Fruit fly (Drosophila melanogaster) whole organism, embryonic: ENCODE data around the gene Vti1b.

Source experiments
- Ada2b ChIP-seq: fragments of 200-800 bp; sonication (Bioruptor generic); IDR thresholded peaks from 2 replicates; pipeline ENCODE4 v1.3.6; 2022; ENCODE audit warnings: missing biosample characterization, missing genetic modification characterization
- CG11456 ChIP-seq: fragments of 200-800 bp; sonication (Bioruptor generic); IDR thresholded peaks from 3 replicates; pipeline ENCODE4 v1.3.6; 2022; ENCODE audit warnings: missing biosample characterization, missing genetic modification characterization
- CG11696 ChIP-seq: fragments of 200-800 bp; sonication (Bioruptor generic); IDR thresholded peaks from 2 replicates; pipeline ENCODE4 v1.3.6; 2022; ENCODE audit warnings: missing biosample characterization, missing genetic modification characterization
- CG12769 ChIP-seq: fragments of 200-800 bp; sonication (Bioruptor generic); optimal IDR thresholded peaks from 2 replicates; lab custom pipeline; 2019; ENCODE audit warnings: missing biosample characterization, mild to moderate bottlenecking, missing genetic modification characterization, moderate library complexity
- CG15011 ChIP-seq: fragments of 200-800 bp; sonication (Bioruptor generic); optimal IDR thresholded peaks from 3 replicates; lab custom pipeline; 2018; ENCODE audit warnings: missing biosample characterization, mild to moderate bottlenecking, missing genetic modification characterization
- CG15073 ChIP-seq: fragments of 200-800 bp; sonication (Bioruptor generic); optimal IDR thresholded peaks from 2 replicates; lab custom pipeline; 2016; ENCODE audit warnings: missing biosample characterization, missing genetic modification characterization
- CG1529 ChIP-seq: fragments of 200-800 bp; sonication (Bioruptor generic); optimal IDR thresholded peaks from 3 replicates; lab custom pipeline; 2018; ENCODE audit warnings: missing biosample characterization, missing genetic modification characterization
- CG16813 ChIP-seq: fragments of 200-800 bp; sonication (Bioruptor generic); IDR thresholded peaks from 3 replicates; pipeline ENCODE4 v1.3.6; 2022; ENCODE audit warnings: missing biosample characterization, missing genetic modification characterization; ENCODE audit not compliant: partially characterized antibody
- CG3407 ChIP-seq: fragments of 200-800 bp; sonication (Bioruptor generic); optimal IDR thresholded peaks from 2 replicates; lab custom pipeline; 2018; ENCODE audit warnings: missing biosample characterization, mild to moderate bottlenecking, missing genetic modification characterization
- CG43689 ChIP-seq: fragments of 200-800 bp; sonication (Bioruptor generic); IDR thresholded peaks from 2 replicates; pipeline ENCODE4 v1.3.6; 2022; ENCODE audit warnings: missing biosample characterization, missing genetic modification characterization
- CG4404 ChIP-seq: fragments of 200-800 bp; sonication (Bioruptor generic); IDR thresholded peaks from 2 replicates; pipeline ENCODE4 v1.3.6; 2022; ENCODE audit warnings: missing biosample characterization, missing genetic modification characterization
- CG6791 ChIP-seq: fragments of 200-800 bp; sonication (Bioruptor generic); IDR thresholded peaks from 3 replicates; pipeline ENCODE4 v1.3.6; 2022; ENCODE audit warnings: missing biosample characterization, missing genetic modification characterization; ENCODE audit not compliant: partially characterized antibody
- CG7372 ChIP-seq: fragments of 200-800 bp; sonication (Bioruptor generic); IDR thresholded peaks from 2 replicates; pipeline ENCODE4 v1.3.6; 2022; ENCODE audit warnings: missing biosample characterization, missing genetic modification characterization
- CG7839 ChIP-seq: fragments of 200-800 bp; sonication (Bioruptor generic); optimal IDR thresholded peaks from 3 replicates; lab custom pipeline; 2018; ENCODE audit warnings: missing biosample characterization, mild to moderate bottlenecking, missing genetic modification characterization, moderate library complexity
- CG8290 ChIP-seq, 3 experiments: fragments of 200-800 bp; sonication (Bioruptor generic); optimal IDR thresholded peaks; 2 replicates each; lab custom pipeline; 2016 to 2019; ENCODE audit warnings: missing biosample characterization in 3 of 3, missing genetic modification characterization in 3 of 3, mild to moderate bottlenecking in 2 of 3, moderate library complexity in 1 of 3
- Chrac-16 ChIP-seq: fragments of 200-800 bp; sonication (Bioruptor generic); optimal IDR thresholded peaks from 3 replicates; lab custom pipeline; 2016; ENCODE audit warnings: missing biosample characterization, missing genetic modification characterization
- Fer1 ChIP-seq: fragments of 200-800 bp; sonication (Bioruptor generic); optimal IDR thresholded peaks from 2 replicates; lab custom pipeline; 2017; ENCODE audit warnings: missing biosample characterization, mild to moderate bottlenecking, missing genetic modification characterization
- Gsc ChIP-seq: fragments of 200-800 bp; sonication (Bioruptor generic); IDR thresholded peaks from 2 replicates; pipeline ENCODE4 v1.3.6; 2022; ENCODE audit warnings: missing biosample characterization, missing genetic modification characterization
- Hand ChIP-seq: fragments of 200-800 bp; sonication (Bioruptor generic); optimal IDR thresholded peaks from 2 replicates; lab custom pipeline; 2017; ENCODE audit warnings: mild to moderate bottlenecking, missing biosample characterization, missing genetic modification reagents, missing genetic modification characterization
- Hr39 ChIP-seq: fragments of >200 bp; optimal IDR thresholded peaks from 2 replicates; lab custom pipeline; 2017
- NC2α ChIP-seq: fragments of 200-800 bp; sonication (Bioruptor generic); optimal IDR thresholded peaks from 2 replicates; lab custom pipeline; 2016; ENCODE audit warnings: missing biosample characterization, missing genetic modification characterization
- Neu2 ChIP-seq: fragments of 200-800 bp; sonication (Bioruptor generic); optimal IDR thresholded peaks from 3 replicates; lab custom pipeline; 2016; ENCODE audit warnings: missing biosample characterization, missing genetic modification characterization, borderline replicate concordance
- Nf-YC ChIP-seq: fragments of 200-800 bp; optimal IDR thresholded peaks from 3 replicates; lab custom pipeline; 2019; ENCODE audit warnings: missing biosample characterization, mild to moderate bottlenecking, missing genetic modification characterization, moderate library complexity
- Pdp1 ChIP-seq, 2 experiments: fragments of 200-800 bp; sonication (Bioruptor generic); optimal IDR thresholded peaks; 3 replicates each; lab custom pipeline; 2016; ENCODE audit warnings: missing biosample characterization in 2 of 2, missing genetic modification characterization in 2 of 2, mild to moderate bottlenecking in 1 of 2, moderate library complexity in 1 of 2
- Rfx ChIP-seq: fragments of 200-800 bp; sonication (Bioruptor generic); IDR thresholded peaks from 2 replicates; pipeline ENCODE4 v1.3.6; 2022; ENCODE audit warnings: missing biosample characterization, missing genetic modification characterization
- Sox100B ChIP-seq: fragments of 200-800 bp; sonication (Bioruptor generic); optimal IDR thresholded peaks from 3 replicates; lab custom pipeline; 2018; ENCODE audit warnings: missing biosample characterization, mild to moderate bottlenecking, missing genetic modification characterization
- Sry-β ChIP-seq: fragments of 200-800 bp; sonication (Bioruptor generic); optimal IDR thresholded peaks from 2 replicates; lab custom pipeline; 2018; ENCODE audit warnings: missing biosample characterization, mild to moderate bottlenecking, missing genetic modification characterization, moderate library complexity
- Tbp ChIP-seq: fragments of >200 bp; optimal IDR thresholded peaks from 2 replicates; lab custom pipeline; 2018; ENCODE audit warnings: missing biosample characterization, missing genetic modification characterization
- al ChIP-seq: fragments of 200-800 bp; sonication (Bioruptor generic); IDR thresholded peaks from 2 replicates; pipeline ENCODE4 v1.3.6; 2022; ENCODE audit warnings: missing biosample characterization, missing genetic modification characterization
- ap ChIP-seq: fragments of 200-800 bp; sonication (Bioruptor generic); IDR thresholded peaks from 2 replicates; pipeline ENCODE4 v1.3.6; 2022; ENCODE audit warnings: missing biosample characterization, missing genetic modification characterization
- ato ChIP-seq: fragments of 200-800 bp; sonication (Bioruptor generic); IDR thresholded peaks from 2 replicates; pipeline ENCODE4 v1.3.6; 2022; ENCODE audit warnings: missing biosample characterization, missing genetic modification characterization; ENCODE audit not compliant: partially characterized antibody
- chm ChIP-seq: fragments of 200-800 bp; sonication (Bioruptor generic); IDR thresholded peaks from 2 replicates; pipeline ENCODE4 v1.3.6; 2022; ENCODE audit warnings: missing biosample characterization, missing genetic modification characterization
- crol ChIP-seq: fragments of 200-800 bp; sonication (Bioruptor generic); IDR thresholded peaks from 2 replicates; pipeline ENCODE4 v1.3.6; 2022; ENCODE audit warnings: missing biosample characterization, missing genetic modification characterization
- cwo ChIP-seq: fragments of 200-800 bp; sonication (Bioruptor generic); optimal IDR thresholded peaks from 3 replicates; lab custom pipeline; 2017; ENCODE audit warnings: missing biosample characterization, missing genetic modification characterization, mild to moderate bottlenecking, moderate library complexity, missing genetic modification reagents
- da ChIP-seq: fragments of 200-800 bp; sonication (Bioruptor generic); optimal IDR thresholded peaks from 2 replicates; lab custom pipeline; 2016; ENCODE audit warnings: missing biosample characterization, missing genetic modification characterization
- exex ChIP-seq: fragments of 200-800 bp; sonication (Bioruptor generic); optimal IDR thresholded peaks from 4 replicates; lab custom pipeline; 2018; ENCODE audit warnings: missing biosample characterization, mild to moderate bottlenecking, missing genetic modification characterization, moderate library complexity
- grn ChIP-seq: fragments of 200-800 bp; sonication (Bioruptor generic); optimal IDR thresholded peaks from 3 replicates; lab custom pipeline; 2017; ENCODE audit warnings: missing biosample characterization, missing genetic modification characterization
- ind ChIP-seq: fragments of 200-800 bp; sonication (Bioruptor generic); optimal IDR thresholded peaks from 3 replicates; lab custom pipeline; 2016; ENCODE audit warnings: missing biosample characterization, missing genetic modification characterization
- insv ChIP-seq, 2 experiments: fragments of 200-800 bp; sonication (Bioruptor generic); optimal IDR thresholded peaks; 3 replicates each; lab custom pipeline; 2016 to 2018; ENCODE audit warnings: missing biosample characterization in 2 of 2, missing genetic modification characterization in 2 of 2
- klu ChIP-seq: fragments of 200-800 bp; sonication (Bioruptor generic); IDR thresholded peaks from 2 replicates; pipeline ENCODE4 v1.3.6; 2022; ENCODE audit warnings: missing biosample characterization, missing genetic modification characterization
- lilli ChIP-seq: fragments of 200-800 bp; sonication (Bioruptor generic); optimal IDR thresholded peaks from 3 replicates; lab custom pipeline; 2016; ENCODE audit warnings: missing biosample characterization, missing genetic modification characterization
- org-1 ChIP-seq: fragments of 200-800 bp; sonication (Bioruptor generic); optimal IDR thresholded peaks from 2 replicates; lab custom pipeline; 2017; ENCODE audit warnings: missing biosample characterization, missing genetic modification characterization
- sd ChIP-seq: fragments of 200-800 bp; sonication (Bioruptor generic); optimal IDR thresholded peaks from 3 replicates; lab custom pipeline; 2018; ENCODE audit warnings: missing biosample characterization, mild to moderate bottlenecking, missing genetic modification characterization, moderate library complexity
- sr ChIP-seq: fragments of 200-800 bp; sonication (Bioruptor generic); IDR thresholded peaks from 3 replicates; pipeline ENCODE4 v1.3.6; 2022; ENCODE audit warnings: missing biosample characterization, missing genetic modification characterization
- stwl ChIP-seq: fragments of 200-800 bp; sonication (Bioruptor generic); optimal IDR thresholded peaks from 3 replicates; lab custom pipeline; 2018; ENCODE audit warnings: missing biosample characterization, mild to moderate bottlenecking, missing genetic modification characterization, moderate library complexity
- sug ChIP-seq: fragments of 200-800 bp; optimal IDR thresholded peaks from 2 replicates; lab custom pipeline; 2019; ENCODE audit warnings: missing biosample characterization, mild to moderate bottlenecking, missing genetic modification characterization, moderate library complexity
- toy ChIP-seq: fragments of 200-800 bp; sonication (Bioruptor generic); IDR thresholded peaks from 2 replicates; pipeline ENCODE4 v1.3.6; 2022; ENCODE audit warnings: missing biosample characterization, missing genetic modification characterization
- unc-4 ChIP-seq: fragments of 200-800 bp; sonication (Bioruptor generic); IDR thresholded peaks from 2 replicates; pipeline ENCODE4 v1.3.6; 2022; ENCODE audit warnings: missing biosample characterization, missing genetic modification characterization; ENCODE audit not compliant: partially characterized antibody
- vvl ChIP-seq: fragments of 200-800 bp; sonication (Bioruptor generic); IDR thresholded peaks from 2 replicates; pipeline ENCODE4 v1.3.6; 2022; ENCODE audit warnings: missing biosample characterization, missing genetic modification characterization

Gene Vti1b

DNA sequence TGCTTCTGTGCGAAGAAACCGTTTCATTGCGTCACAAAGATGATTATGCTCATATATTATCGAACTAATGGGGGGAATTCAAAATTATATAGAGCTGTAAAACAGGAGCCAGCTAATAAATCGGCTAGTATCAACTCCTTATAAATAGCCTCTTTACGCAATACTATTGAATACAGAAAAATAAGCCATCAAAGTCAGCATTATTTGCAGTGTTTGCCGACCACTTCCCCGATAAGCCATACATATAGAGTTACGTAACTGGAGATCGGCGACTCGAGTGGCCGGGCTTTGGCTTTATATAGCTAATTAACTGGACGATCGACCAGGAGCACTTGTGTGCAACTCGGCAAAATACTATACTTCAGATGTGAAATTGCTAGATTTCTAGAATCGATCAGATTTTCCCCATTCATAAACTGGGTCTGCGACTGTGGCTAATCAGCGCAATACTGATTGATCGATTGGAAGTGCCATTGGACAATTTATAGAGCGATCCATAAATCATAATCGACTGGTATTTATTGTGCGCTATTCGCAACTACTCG, 1.1 kb downstream of the Vti1b start (continued):
- TF ChIP-seq grn (GFP tag; lab: Kevin White, UChicago) (peak; percentile 63), Hr39 (no peak), CG43689 (GFP tag; lab: Robert Waterston, UW) (no peak), exex (peak; percentile 33), Sox100B (GFP tag; lab: Kevin White, UChicago) (no peak), CG11456 (GFP tag; lab: Robert Waterston, UW) (no peak), Neu2 (GFP tag; lab: Kevin White, UChicago) (no peak), klu (GFP tag; lab: Robert Waterston, UW) (peak; percentile 43; the same call in 1 of the 2 replicates), lilli (GFP tag; lab: Kevin White, UChicago) (peak; percentile 28), CG7372 (GFP tag; lab: Robert Waterston, UW) (peak; percentile 9; the same call in 1 of the 2 replicates), CG11696 (GFP tag; lab: Robert Waterston, UW) (peak; percentile 71), Gsc (no peak), stwl (tag; lab: Kevin White, UChicago) (no peak), sd (tag; lab: Kevin White, UChicago) (peak; percentile 77), CG7839 (tag; lab: Kevin White, UChicago) (no peak), al (GFP tag; lab: Robert Waterston, UW) (peak; percentile 31; the same call in 1 of the 2 replicates)

DNA sequence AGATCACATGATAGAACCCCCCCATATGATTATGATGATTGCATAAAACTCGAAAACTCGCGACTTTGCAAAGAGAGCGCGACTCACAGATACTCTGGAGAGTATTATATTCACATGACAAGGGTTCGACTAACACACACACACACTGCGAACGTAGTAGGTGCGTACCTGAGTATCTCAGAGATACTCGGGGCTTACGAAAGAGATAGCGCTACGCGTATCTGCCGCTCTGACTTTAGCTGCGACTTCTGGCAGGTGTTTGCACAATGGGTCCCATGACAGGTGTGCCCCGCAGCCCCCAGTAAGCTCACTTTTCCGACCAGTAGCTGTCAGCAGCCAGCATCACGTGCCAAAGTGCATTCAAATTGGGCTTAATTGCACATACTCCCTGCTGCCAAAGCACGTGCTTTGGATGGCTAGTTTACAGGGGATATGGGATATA, 1.7 kb downstream of the Vti1b start:
- TF ChIP-seq sug (tag; lab: Kevin White, UChicago) (peak; percentile 21), NC2α (GFP tag; lab: Kevin White, UChicago) (no peak), CG15073 (no peak), Sry-β (GFP tag; lab: Kevin White, UChicago) (no peak), cwo (GFP tag; lab: Kevin White, UChicago) (peak; percentile 86), org-1 (GFP tag; lab: Kevin White, UChicago) (no peak), Rfx (GFP tag; lab: Robert Waterston, UW) (peak; percentile 5; the same call in 1 of the 2 replicates), vvl (GFP tag; lab: Robert Waterston, UW) (peak; percentile 33; the same call in 1 of the 2 replicates), Fer1 (GFP tag; lab: Kevin White, UChicago) (no peak), CG1529 (GFP tag; lab: Kevin White, UChicago) (no peak), CG15011 (GFP tag; lab: Kevin White, UChicago) (no peak), ap (GFP tag; lab: Robert Waterston, UW) (no peak), CG6791 (0 out of 3 replicates have a peak, but pooled peaks have one; percentile 14), CG7839 (tag; lab: Kevin White, UChicago) (no peak), Pdp1 (GFP tag; optimal IDR thresholded peaks at IDR 0.05; lab: Kevin White, UChicago) (peak in 1 of 2 experiments; percentile 73), Tbp (GFP tag; lab: Kevin White, UChicago) (no peak), chm (GFP tag; lab: Robert Waterston, UW) (no peak), Ada2b (GFP tag; lab: Robert Waterston, UW) (no peak), CG12769 (tag; lab: Kevin White, UChicago) (peak; percentile 9), crol (GFP tag; lab: Robert Waterston, UW) (peak; percentile 47; the same call in 1 of the 2 replicates), insv (GFP tag; optimal IDR thresholded peaks at IDR 0.05; lab: Kevin White, UChicago) (no peak), ato (GFP tag; lab: Robert Waterston, UW) (no peak), Nf-YC (tag; lab: Kevin White, UChicago) (no peak), Hand (GFP tag; lab: Kevin White, UChicago) (no peak), Chrac-16 (GFP tag; lab: Kevin White, UChicago) (no peak), sr (GFP tag; lab: Robert Waterston, UW) (no peak), CG16813 (GFP tag; lab: Robert Waterston, UW) (no peak), unc-4 (0 out of 2 replicates have a peak, but pooled peaks have one; percentile 12), CG4404 (GFP tag; lab: Robert Waterston, UW) (no peak), CG3407 (GFP tag; lab: Kevin White, UChicago) (no peak), ind (GFP tag; lab: Kevin White, UChicago) (no peak), CG8290 (GFP tag; optimal IDR thresholded peaks at IDR 0.05; lab: Kevin White, UChicago) (no peak), CG8290 (tag; optimal IDR thresholded peaks at IDR 0.05; lab: Kevin White, UChicago) (peak in 1 of 2 experiments; percentile 13), da (GFP tag; lab: Kevin White, UChicago) (no peak), toy (GFP tag; lab: Robert Waterston, UW) (no peak)
